Fruit fly (Drosophila melanogaster): Measurements from ENCODE around the gene pn.
A peak's percentile ranks its signal among the peaks of the same experiment; 100 is the strongest.

pn gene

DNA sequence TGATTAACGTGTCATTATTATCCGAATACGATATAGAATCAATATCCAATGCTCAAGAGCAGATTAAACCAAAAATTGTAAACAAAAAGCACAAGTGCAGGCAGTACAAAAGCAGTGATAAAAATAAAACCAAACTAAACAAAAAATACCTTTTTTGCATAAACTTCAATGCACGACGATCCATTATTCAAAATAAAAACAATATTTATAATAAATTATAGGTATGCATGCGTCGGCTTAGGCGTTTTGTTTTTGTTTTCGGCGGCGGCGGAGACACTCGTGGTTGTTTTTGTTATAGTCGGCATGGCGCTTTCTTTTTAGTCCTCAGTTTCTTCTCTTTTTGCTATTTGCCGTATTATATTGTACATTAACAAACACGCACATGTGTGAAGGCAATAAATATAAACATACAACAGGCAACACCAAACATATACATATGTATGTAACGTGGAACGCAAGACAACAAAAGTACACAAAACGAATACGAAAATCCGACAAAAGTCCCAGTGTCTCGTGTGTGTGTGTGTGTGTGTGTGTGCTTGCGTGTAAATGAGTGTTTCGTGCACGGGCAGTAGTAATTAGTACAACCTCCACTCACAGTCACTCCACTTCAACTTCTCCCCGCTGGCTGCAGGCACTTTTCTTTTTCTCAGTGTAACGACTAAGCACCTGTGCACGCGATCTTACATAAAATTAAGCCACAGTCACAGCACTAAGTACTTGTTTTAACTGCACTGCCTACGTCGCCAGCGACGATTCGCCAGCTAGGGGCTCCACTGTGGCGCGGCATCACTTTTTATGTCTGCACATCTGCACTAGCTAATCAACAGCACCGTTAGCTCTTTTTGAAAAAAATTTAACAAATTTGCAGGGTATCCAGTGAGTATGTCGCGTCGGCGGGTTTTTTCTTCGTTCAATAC is 44.9 kb upstream of the pn start (continued):
- no peak for TF ChIP-seq CG6854 (GFP tag; optimal IDR thresholded peaks at IDR 0.05)
- no peak for TF ChIP-seq net (GFP tag; optimal IDR thresholded peaks at IDR 0.05)
- no peak for TF ChIP-seq vri (GFP tag; optimal IDR thresholded peaks at IDR 0.05)
- peak in 1 of 2 experiments; percentile 94 for TF ChIP-seq ss (GFP tag; optimal IDR thresholded peaks at IDR 0.05)
- no peak for TF ChIP-seq CG8632 (GFP tag; optimal IDR thresholded peaks at IDR 0.05)
- no peak for TF ChIP-seq CG34406 (GFP tag; optimal IDR thresholded peaks at IDR 0.05)
- TF ChIP-seq Sox15 (GFP tag; optimal IDR thresholded peaks at IDR 0.05) = peak; percentile 31
- TF ChIP-seq fkh (GFP tag; optimal IDR thresholded peaks at IDR 0.05) = peak; percentile 44
- no peak for TF ChIP-seq Sox14 (GFP tag; optimal IDR thresholded peaks at IDR 0.05)
- peak; percentile 26 for TF ChIP-seq OdsH (GFP tag; optimal IDR thresholded peaks at IDR 0.05)
- TF ChIP-seq CG15336 (GFP tag; IDR thresholded peaks at IDR 0.05) = peak; percentile 61; the same call in 1 of the 2 replicates
- no peak for TF ChIP-seq Sox102F (GFP tag; optimal IDR thresholded peaks at IDR 0.05)
- no peak for TF ChIP-seq fd85E (GFP tag; optimal IDR thresholded peaks at IDR 0.05)
- no peak for TF ChIP-seq Smox (GFP tag; optimal IDR thresholded peaks at IDR 0.05)
- TF ChIP-seq lz (GFP tag; optimal IDR thresholded peaks at IDR 0.05) = peak; percentile 26
- TF ChIP-seq salr (GFP tag; optimal IDR thresholded peaks at IDR 0.05) = no peak
- no peak for TF ChIP-seq CG6792 (GFP tag; optimal IDR thresholded peaks at IDR 0.05)
- peak; percentile 23; the same call in 2 of the 3 replicates for TF ChIP-seq CG6163 (GFP tag; IDR thresholded peaks at IDR 0.05)
- peak; percentile 1 for TF ChIP-seq CG4318 (GFP tag; optimal IDR thresholded peaks at IDR 0.05)
- peak; percentile 14 for TF ChIP-seq pdm3 (GFP tag; optimal IDR thresholded peaks at IDR 0.05)
- TF ChIP-seq CG1621 (tag; optimal IDR thresholded peaks at IDR 0.05) = no peak
- TF ChIP-seq svp (GFP tag) = no peak
- peak; percentile 45 for TF ChIP-seq Gug (GFP tag; IDR thresholded peaks at IDR 0.05)
- no peak for TF ChIP-seq CG3032 (tag; optimal IDR thresholded peaks at IDR 0.05)
- no peak for TF ChIP-seq CG6276 (GFP tag; optimal IDR thresholded peaks at IDR 0.05)

DNA sequence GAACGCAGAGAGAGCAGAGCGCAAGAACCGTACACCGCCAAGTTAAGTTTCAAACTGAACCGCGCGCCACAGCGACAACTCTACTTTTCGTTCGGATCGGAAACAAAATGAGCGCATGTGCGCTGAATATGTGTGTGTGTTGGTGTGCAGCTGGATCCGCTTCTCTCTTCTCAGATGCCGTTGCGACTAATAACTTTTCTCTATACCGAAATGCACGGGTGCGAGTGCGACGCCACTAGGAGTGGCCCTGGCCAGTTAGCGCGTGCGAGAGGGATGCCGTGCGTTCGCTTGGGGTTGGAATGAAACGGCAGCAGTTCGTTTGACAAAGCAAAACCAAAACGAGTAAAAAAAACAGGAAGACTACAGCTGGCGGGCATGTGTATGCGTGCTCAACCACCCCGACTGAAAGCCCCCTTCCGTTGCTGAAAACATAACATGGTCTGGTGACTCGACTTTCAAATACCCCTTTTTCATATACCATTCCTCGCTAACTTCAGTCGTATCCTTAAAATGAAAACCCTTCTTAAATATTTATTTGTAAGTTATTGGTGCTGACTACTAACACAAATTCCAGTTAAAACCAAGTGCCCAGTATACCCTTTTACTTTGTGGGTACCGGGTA is 44.1 kb upstream of the pn start:
- peak; percentile 99 for TF ChIP-seq CG8319 (GFP tag; optimal IDR thresholded peaks at IDR 0.05)
- peak; percentile 100 for TF ChIP-seq CG11294 (GFP tag; IDR thresholded peaks at IDR 0.05)
- TF ChIP-seq CG6276 (GFP tag; optimal IDR thresholded peaks at IDR 0.05) = peak; percentile 98
- peak; percentile 99 for TF ChIP-seq Smox (GFP tag; optimal IDR thresholded peaks at IDR 0.05)
- peak; percentile 100 for TF ChIP-seq eg (GFP tag; IDR thresholded peaks at IDR 0.05)
- peak; percentile 100 for TF ChIP-seq CG3032 (tag; optimal IDR thresholded peaks at IDR 0.05)
- TF ChIP-seq Sox102F (GFP tag; optimal IDR thresholded peaks at IDR 0.05) = peak; percentile 99
- TF ChIP-seq CG32006 (GFP tag; optimal IDR thresholded peaks at IDR 0.05) = peak; percentile 100
- TF ChIP-seq CG8632 (GFP tag; optimal IDR thresholded peaks at IDR 0.05) = peak; percentile 99
- TF ChIP-seq spab (GFP tag; optimal IDR thresholded peaks at IDR 0.05) = peak; percentile 99
- peak; percentile 99 for TF ChIP-seq CG34406 (GFP tag; optimal IDR thresholded peaks at IDR 0.05)
- peak; percentile 100 for TF ChIP-seq CG6792 (GFP tag; optimal IDR thresholded peaks at IDR 0.05)
- TF ChIP-seq svp (GFP tag) = peak; percentile 100
- peak; percentile 99 for TF ChIP-seq CG1621 (tag; optimal IDR thresholded peaks at IDR 0.05)
- TF ChIP-seq CG9139 (GFP tag; optimal IDR thresholded peaks at IDR 0.05) = peak; percentile 98
- peak; percentile 100 for TF ChIP-seq Sox14 (GFP tag; optimal IDR thresholded peaks at IDR 0.05)
- peak; percentile 100 for TF ChIP-seq CG15336 (GFP tag; IDR thresholded peaks at IDR 0.05)
- peak; percentile 100 for TF ChIP-seq Lpt (GFP tag; optimal IDR thresholded peaks at IDR 0.05)
- TF ChIP-seq dsx (GFP tag; optimal IDR thresholded peaks at IDR 0.05; ENCODE audit: poor library complexity, severe bottlenecking) = peak; percentile 99
- peak; percentile 98 for TF ChIP-seq fd85E (GFP tag; optimal IDR thresholded peaks at IDR 0.05)
- peak; percentile 99 for TF ChIP-seq ss (GFP tag; optimal IDR thresholded peaks at IDR 0.05)
- TF ChIP-seq OdsH (GFP tag; optimal IDR thresholded peaks at IDR 0.05) = peak; percentile 100
- peak; percentile 99 for TF ChIP-seq dac (GFP tag; optimal IDR thresholded peaks at IDR 0.05)
- peak; percentile 100 for TF ChIP-seq CG31627 (GFP tag; optimal IDR thresholded peaks at IDR 0.05)
- peak; percentile 100 for TF ChIP-seq Hr4 (GFP tag; optimal IDR thresholded peaks at IDR 0.05)
- TF ChIP-seq fd59A (GFP tag; optimal IDR thresholded peaks at IDR 0.05) = peak; percentile 100
- TF ChIP-seq Sox15 (GFP tag; optimal IDR thresholded peaks at IDR 0.05) = peak; percentile 100
- peak; percentile 100 for TF ChIP-seq Hr39 (GFP tag; optimal IDR thresholded peaks at IDR 0.05)
- TF ChIP-seq topi (GFP tag; optimal IDR thresholded peaks at IDR 0.05) = peak; percentile 100
- TF ChIP-seq Ets96B (tag; optimal IDR thresholded peaks at IDR 0.05) = peak; percentile 100
- peak; percentile 99 for TF ChIP-seq CG11762 (GFP tag; optimal IDR thresholded peaks at IDR 0.05; ENCODE audit: insufficient read depth)
- TF ChIP-seq Eip93F (GFP tag; optimal IDR thresholded peaks at IDR 0.05) = peak; percentile 100
- peak; percentile 99 for TF ChIP-seq CG7368 (GFP tag; optimal IDR thresholded peaks at IDR 0.05)
- peak; percentile 99 for TF ChIP-seq CG6854 (GFP tag; optimal IDR thresholded peaks at IDR 0.05)
- TF ChIP-seq CG3919 (GFP tag; optimal IDR thresholded peaks at IDR 0.05) = peak; percentile 100
- peak; percentile 99 for TF ChIP-seq fkh (GFP tag; optimal IDR thresholded peaks at IDR 0.05)

Measured in whole organism, prepupa.